Worm (Caenorhabditis elegans): Measurements from ENCODE around the gene srh-185.

ce11 chrV:3058996-3059395, 7.0 kb upstream of the srh-185 start, which contains the start of gene str-244:
- TF ChIP-seq snpc-3.4 (tag; optimal IDR thresholded peaks at IDR 0.05) (no peak), ceh-40 (GFP tag; IDR thresholded peaks at IDR 0.05) (no peak), nhr-27 (tag; optimal IDR thresholded peaks at IDR 0.05) (no peak), ztf-3 (GFP tag; optimal IDR thresholded peaks at IDR 0.05) (no peak)

Measured in whole organism, young adult.